Worm (Caenorhabditis elegans): ENCODE results near the gene F13E9.16.

DNA sequence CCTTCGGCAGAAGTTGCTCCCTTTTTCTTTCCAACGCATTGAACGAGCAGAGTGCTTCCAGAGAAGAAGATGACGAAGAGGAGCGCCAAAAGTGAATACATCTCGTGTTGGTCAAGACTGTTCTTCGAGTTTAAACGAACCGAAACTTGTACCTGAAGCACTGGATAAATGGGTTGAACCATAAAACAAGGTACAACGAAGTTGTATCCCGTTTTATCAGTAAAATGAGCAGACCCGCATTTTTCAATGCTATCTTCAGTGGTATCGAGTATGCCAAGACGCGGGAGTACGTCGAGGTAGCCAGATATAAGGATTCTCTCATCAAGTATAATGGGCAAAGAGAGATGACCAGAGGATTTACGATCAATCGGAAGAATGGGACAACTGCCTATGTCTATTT lies at the start of gene F13E9.16:
- TF ChIP-seq snpc-4 (tag; optimal IDR thresholded peaks at IDR 0.05) (no peak), sea-2 (GFP tag; optimal IDR thresholded peaks at IDR 0.05) (no peak), ceh-16 (tag; optimal IDR thresholded peaks at IDR 0.05) (no peak), eor-1 (tag; optimal IDR thresholded peaks at IDR 0.05) (no peak), ztf-11 (tag; optimal IDR thresholded peaks at IDR 0.05) (no peak), aly-2 (tag; optimal IDR thresholded peaks at IDR 0.05) (no peak)

Data from whole organism, L3 larva.